Worm (Caenorhabditis elegans): ENCODE data around the gene F13H10.6.

Gene F13H10.6

DNA sequence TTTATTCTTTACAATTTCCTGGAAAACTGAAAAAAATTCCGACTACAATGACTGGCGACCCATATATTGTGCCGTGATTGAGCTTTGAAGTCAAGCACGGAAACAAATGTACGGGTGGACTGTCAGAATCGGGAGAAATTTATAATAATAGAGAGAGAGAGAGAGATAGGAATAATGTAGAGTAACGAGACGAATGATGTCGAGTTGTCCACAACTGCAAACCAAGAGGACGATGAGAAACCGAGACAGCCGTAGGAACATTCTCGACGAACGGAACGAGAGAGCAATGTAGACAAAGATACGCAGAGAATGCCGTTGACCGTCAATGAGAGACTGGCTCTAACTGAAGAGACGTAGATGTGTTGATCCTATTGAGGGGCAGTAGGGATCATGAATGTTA lies 18.5 kb downstream of the F13H10.6 start (continued):
- peak; percentile 41 for TF ChIP-seq pqm-1 (tag; optimal IDR thresholded peaks at IDR 0.05)
- no peak for TF ChIP-seq unc-39 (tag; optimal IDR thresholded peaks at IDR 0.05)
- peak; percentile 12 for TF ChIP-seq fkh-10 (GFP tag; optimal IDR thresholded peaks at IDR 0.05)
- TF ChIP-seq zfp-3 (GFP tag; conservative IDR thresholded peaks at IDR 0.05), result no peak
- peak; percentile 69 for TF ChIP-seq lin-13 (GFP tag; optimal IDR thresholded peaks at IDR 0.05)

DNA sequence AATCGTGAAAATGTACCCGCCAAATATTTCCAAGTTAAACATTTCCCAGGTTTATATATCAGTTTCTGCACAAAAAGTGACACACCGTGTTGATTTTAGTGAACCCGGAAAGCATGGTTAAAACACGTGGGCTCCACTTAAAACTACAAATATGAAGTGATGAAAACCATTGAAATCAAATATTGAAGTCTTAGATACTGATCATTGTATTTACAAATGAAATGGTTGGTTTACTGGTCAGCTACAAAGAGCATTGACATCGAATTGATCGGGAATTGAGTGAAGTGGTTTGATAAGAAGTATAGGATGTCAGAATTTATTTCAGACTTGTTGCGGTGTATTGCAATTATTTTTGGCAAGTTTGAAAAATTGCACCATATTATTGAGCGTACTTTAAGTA lies 20.3 kb downstream of the F13H10.6 start, which contains the start of gene hrg-5:
Gene hrg-5, minus strand, starts transcription at position 17 of the 400 bp plus-strand sequence.
- TF ChIP-seq pha-4 (GFP tag; IDR thresholded peaks at IDR 0.05) (no peak), pha-4 (tag; optimal IDR thresholded peaks at IDR 0.05) (no peak), daf-16 (GFP tag; optimal IDR thresholded peaks at IDR 0.05) (no peak), daf-16 (tag; optimal IDR thresholded peaks at IDR 0.05) (peak; percentile 49), nhr-28 (tag; optimal IDR thresholded peaks at IDR 0.05) (peak; percentile 68), dmd-6 (GFP tag; IDR thresholded peaks at IDR 0.05) (peak; percentile 65), mdl-1 (tag; optimal IDR thresholded peaks at IDR 0.05) (peak in 1 of 2 experiments; percentile 24), dve-1 (tag; optimal IDR thresholded peaks at IDR 0.05; ENCODE audit: insufficient read depth) (no peak)

DNA sequence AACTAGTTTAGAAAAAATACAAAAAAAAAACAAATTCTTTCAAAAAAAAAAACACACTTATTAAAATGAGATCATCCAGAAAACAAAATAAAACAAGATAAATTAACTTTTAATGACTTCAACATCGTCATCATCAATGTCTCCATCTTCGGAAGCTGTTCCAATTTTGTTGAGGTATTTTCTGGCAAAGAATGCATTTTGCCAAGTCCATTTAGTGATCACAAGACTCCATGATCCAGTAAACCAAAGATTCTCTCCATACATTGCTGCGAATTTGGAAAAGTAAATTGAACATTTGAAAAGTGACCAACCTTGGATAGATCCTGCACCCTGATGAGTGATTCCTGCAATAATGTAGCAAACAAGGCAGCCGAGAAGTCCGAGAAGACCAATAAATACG lies 21.0 kb downstream of the F13H10.6 start:
- TF ChIP-seq unc-62 (GFP tag; optimal IDR thresholded peaks at IDR 0.05 in 1 of 2), result peak in 1 of 2 experiments; percentile 52
- no peak for TF ChIP-seq unc-62 (tag; optimal IDR thresholded peaks at IDR 0.05)
- TF ChIP-seq arid-1 (GFP tag; conservative IDR thresholded peaks at IDR 0.05), result no peak
- no peak for TF ChIP-seq Y75B8A.6 (GFP tag; IDR thresholded peaks at IDR 0.05)
- peak; percentile 61 for TF ChIP-seq aha-1 (tag)

DNA sequence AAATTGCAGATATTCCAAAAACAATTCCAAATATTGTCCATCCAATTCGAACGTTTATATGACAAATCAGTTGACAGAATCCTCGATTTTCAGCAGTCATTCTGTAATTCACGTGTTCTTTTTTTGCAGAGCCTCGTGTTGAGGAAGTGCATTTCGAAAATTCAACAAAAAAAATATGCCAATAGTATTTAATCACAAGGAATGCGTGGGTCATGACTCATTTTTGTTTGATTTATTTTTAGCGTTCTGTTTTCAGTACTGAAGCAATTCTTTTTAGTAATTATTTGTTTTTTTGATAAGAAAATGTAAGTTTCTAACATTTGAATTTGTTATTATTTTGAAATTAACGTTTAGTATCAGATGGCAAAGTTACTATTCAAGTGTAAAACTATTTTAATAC lies 21.8 kb downstream of the F13H10.6 start, which contains the start of gene hrg-4:
Gene hrg-4, minus strand, starts transcription at position 101 of the 400 bp plus-strand sequence.
- TF ChIP-seq pqm-1 (tag; optimal IDR thresholded peaks at IDR 0.05) (no peak), hlh-30 (tag; optimal IDR thresholded peaks at IDR 0.05; ENCODE audit: insufficient read depth) (peak; percentile 26), lin-13 (GFP tag; optimal IDR thresholded peaks at IDR 0.05) (no peak), cey-2 (tag; optimal IDR thresholded peaks at IDR 0.05; ENCODE audit: borderline replicate concordance, insufficient read depth) (no peak), ama-1 (optimal IDR thresholded peaks at IDR 0.05) (no peak), unc-39 (tag; optimal IDR thresholded peaks at IDR 0.05) (no peak), T26A8.4 (GFP tag; IDR thresholded peaks at IDR 0.05) (no peak), nhr-25 (tag; optimal IDR thresholded peaks at IDR 0.05; ENCODE audit: borderline replicate concordance, insufficient read depth) (no peak), unc-62 (GFP tag; optimal IDR thresholded peaks at IDR 0.05 in 1 of 2) (peak in 1 of 2 experiments; percentile 75), unc-62 (tag; optimal IDR thresholded peaks at IDR 0.05) (no peak), ceh-44 (GFP tag; IDR thresholded peaks at IDR 0.05) (no peak), fos-1 (tag; optimal IDR thresholded peaks at IDR 0.05) (no peak), zfp-3 (GFP tag; conservative IDR thresholded peaks at IDR 0.05) (no peak), Y48G9A.11 (GFP tag; IDR thresholded peaks at IDR 0.05) (no peak), nhr-77 (tag; optimal IDR thresholded peaks at IDR 0.05) (no peak), mes-2 (tag; optimal IDR thresholded peaks at IDR 0.05; ENCODE audit: poor library complexity, severe bottlenecking) (no peak), tra-1 (GFP tag; IDR thresholded peaks at IDR 0.05) (no peak)

- TF ChIP-seq lin-39 (tag; optimal IDR thresholded peaks at IDR 0.05) (no peak), pha-4 (GFP tag; IDR thresholded peaks at IDR 0.05) (no peak), pha-4 (tag; optimal IDR thresholded peaks at IDR 0.05) (no peak), dmd-9 (GFP tag; IDR thresholded peaks at IDR 0.05) (no peak), pqm-1 (tag; optimal IDR thresholded peaks at IDR 0.05) (peak; percentile 57), aha-1 (tag) (peak; percentile 66), ztf-7 (tag; optimal IDR thresholded peaks at IDR 0.05) (peak; percentile 94), nhr-28 (tag; optimal IDR thresholded peaks at IDR 0.05) (peak; percentile 46), dmd-6 (GFP tag; IDR thresholded peaks at IDR 0.05) (peak; percentile 68), F26F4.8 (GFP tag; conservative IDR thresholded peaks at IDR 0.05) (no peak), mep-1 (tag; optimal IDR thresholded peaks at IDR 0.05) (peak; percentile 50), hlh-11 (tag; optimal IDR thresholded peaks at IDR 0.05) (peak; percentile 24), nhr-48 (tag; optimal IDR thresholded peaks at IDR 0.05) (peak; percentile 3), zag-1 (tag; optimal IDR thresholded peaks at IDR 0.05) (no peak), dve-1 (tag; optimal IDR thresholded peaks at IDR 0.05; ENCODE audit: insufficient read depth) (peak; percentile 42), daf-16 (GFP tag; optimal IDR thresholded peaks at IDR 0.05) (no peak), daf-16 (tag; optimal IDR thresholded peaks at IDR 0.05) (peak; percentile 71), nhr-111 (GFP tag; optimal IDR thresholded peaks at IDR 0.05) (no peak)
Observed at ce11 chrIV:11031640-11032039, 22.5 kb downstream of the F13H10.6 start.
